Fruit fly (Drosophila melanogaster) whole organism, embryonic: ENCODE data around the gene CG33986.

Source experiments
- B-H1 ChIP-seq: fragments of 200-800 bp; sonication (Bioruptor generic); IDR thresholded peaks from 3 replicates; pipeline ENCODE4 v1.3.6; 2022; ENCODE audit warnings: missing biosample characterization, missing genetic modification characterization
- BEAF-32 ChIP-seq: fragments of 200-800 bp; sonication (Bioruptor generic); optimal IDR thresholded peaks from 3 replicates; lab custom pipeline; 2017; ENCODE audit warnings: missing biosample characterization, missing genetic modification characterization, mild to moderate bottlenecking, moderate library complexity, missing genetic modification reagents
- CG10209 ChIP-seq: fragments of 200-800 bp; sonication (Bioruptor generic); optimal IDR thresholded peaks from 3 replicates; lab custom pipeline; 2017; ENCODE audit warnings: missing biosample characterization, mild to moderate bottlenecking, missing genetic modification characterization, missing genetic modification reagents
- CG13624 ChIP-seq: fragments of 200-800 bp; sonication (Bioruptor generic); optimal IDR thresholded peaks from 2 replicates; lab custom pipeline; 2016; ENCODE audit warnings: missing biosample characterization, missing genetic modification characterization
- CG14441 ChIP-seq: fragments of 200-800 bp; sonication (Bioruptor generic); IDR thresholded peaks from 2 replicates; pipeline ENCODE4 v1.3.6; 2022; ENCODE audit warnings: missing biosample characterization, missing genetic modification characterization
- CG16815 ChIP-seq: fragments of 200-800 bp; sonication (Bioruptor generic); optimal IDR thresholded peaks from 3 replicates; lab custom pipeline; 2017; ENCODE audit warnings: missing biosample characterization, mild to moderate bottlenecking, missing genetic modification characterization
- CG18476 ChIP-seq: fragments of 200-800 bp; sonication (Bioruptor generic); optimal IDR thresholded peaks from 2 replicates; lab custom pipeline; 2016; ENCODE audit warnings: missing biosample characterization, mild to moderate bottlenecking, missing genetic modification characterization
- CG18619 ChIP-seq: fragments of 200-800 bp; sonication (Bioruptor generic); optimal IDR thresholded peaks from 3 replicates; lab custom pipeline; 2017; ENCODE audit warnings: missing biosample characterization, mild to moderate bottlenecking, missing genetic modification characterization
- CG31388 ChIP-seq: fragments of 200-800 bp; sonication (Bioruptor generic); optimal IDR thresholded peaks from 2 replicates; lab custom pipeline; 2016; ENCODE audit warnings: missing biosample characterization, missing genetic modification characterization
- CG33213 ChIP-seq: fragments of 200-800 bp; sonication (Bioruptor generic); optimal IDR thresholded peaks from 3 replicates; lab custom pipeline; 2016; ENCODE audit warnings: missing biosample characterization, missing genetic modification characterization
- CG3838 ChIP-seq: fragments of 200-800 bp; sonication (Bioruptor generic); optimal IDR thresholded peaks from 3 replicates; lab custom pipeline; 2016; ENCODE audit warnings: missing biosample characterization, missing genetic modification characterization
- CG42726 ChIP-seq: fragments of 200-800 bp; sonication (Bioruptor generic); IDR thresholded peaks from 2 replicates; pipeline ENCODE4 v1.3.6; 2022; ENCODE audit warnings: missing biosample characterization, missing genetic modification characterization; ENCODE audit not compliant: partially characterized antibody
- CG4328 ChIP-seq: fragments of 200-800 bp; sonication (Bioruptor generic); optimal IDR thresholded peaks from 3 replicates; lab custom pipeline; 2017; ENCODE audit warnings: missing biosample characterization, missing genetic modification reagents, missing genetic modification characterization
- CG4820 ChIP-seq: fragments of 200-800 bp; sonication (Bioruptor generic); optimal IDR thresholded peaks from 3 replicates; lab custom pipeline; 2016; ENCODE audit warnings: missing biosample characterization, missing genetic modification characterization
- CG6272 ChIP-seq: fragments of 200-800 bp; sonication (Bioruptor generic); IDR thresholded peaks from 2 replicates; pipeline ENCODE4 v1.3.6; 2022; ENCODE audit warnings: missing biosample characterization, missing genetic modification characterization
- CG6765 ChIP-seq: fragments of 200-800 bp; sonication (Bioruptor generic); optimal IDR thresholded peaks from 3 replicates; lab custom pipeline; 2017; ENCODE audit warnings: missing biosample characterization, mild to moderate bottlenecking, missing genetic modification characterization
- CG6791 ChIP-seq: fragments of 200-800 bp; sonication (Bioruptor generic); IDR thresholded peaks from 3 replicates; pipeline ENCODE4 v1.3.6; 2022; ENCODE audit warnings: missing biosample characterization, missing genetic modification characterization; ENCODE audit not compliant: partially characterized antibody
- D19B ChIP-seq: fragments of 200-800 bp; sonication (Bioruptor generic); optimal IDR thresholded peaks from 2 replicates; lab custom pipeline; 2017; ENCODE audit warnings: missing biosample characterization, mild to moderate bottlenecking, missing genetic modification characterization
- Dad ChIP-seq: fragments of 200-800 bp; sonication (Bioruptor generic); optimal IDR thresholded peaks from 3 replicates; lab custom pipeline; 2016; ENCODE audit warnings: missing biosample characterization, missing genetic modification characterization
- Fer1 ChIP-seq: fragments of 200-800 bp; sonication (Bioruptor generic); optimal IDR thresholded peaks from 2 replicates; lab custom pipeline; 2017; ENCODE audit warnings: missing biosample characterization, mild to moderate bottlenecking, missing genetic modification characterization
- Fer2 ChIP-seq: fragments of 200-800 bp; sonication (Bioruptor generic); optimal IDR thresholded peaks from 2 replicates; lab custom pipeline; 2018; ENCODE audit warnings: missing biosample characterization, mild to moderate bottlenecking, missing genetic modification characterization, moderate library complexity
- Hr78 ChIP-seq, 2 experiments: fragments of 200-800 bp in 1 of 2; fragments of >200 bp in 1 of 2; sonication (Bioruptor generic) in 1 of 2; optimal IDR thresholded peaks; 2 replicates each; lab custom pipeline; 2017 to 2019; ENCODE audit warnings: missing biosample characterization in 2 of 2, missing genetic modification characterization in 2 of 2, mild to moderate bottlenecking in 1 of 2, moderate library complexity in 1 of 2
- Lpt ChIP-seq: fragments of >200 bp; optimal IDR thresholded peaks from 2 replicates; lab custom pipeline; 2018; ENCODE audit warnings: missing biosample characterization, missing genetic modification characterization
- NK7.1 ChIP-seq: fragments of 200-800 bp; sonication (Bioruptor generic); optimal IDR thresholded peaks from 3 replicates; lab custom pipeline; 2016; ENCODE audit warnings: missing biosample characterization, missing genetic modification characterization
- Oaz ChIP-seq: fragments of 200-800 bp; sonication (Bioruptor generic); IDR thresholded peaks from 2 replicates; pipeline ENCODE4 v1.3.6; 2022; ENCODE audit warnings: missing biosample characterization, missing genetic modification characterization
- Scr ChIP-seq: fragments of 200-800 bp; sonication (Bioruptor generic); IDR thresholded peaks from 2 replicates; pipeline ENCODE4 v1.3.6; 2022; ENCODE audit warnings: missing biosample characterization, missing genetic modification characterization; ENCODE audit not compliant: partially characterized antibody
- Xbp1 ChIP-seq: fragments of 200-800 bp; sonication (Bioruptor generic); optimal IDR thresholded peaks from 3 replicates; lab custom pipeline; 2016; ENCODE audit warnings: missing biosample characterization, mild to moderate bottlenecking, missing genetic modification characterization
- YL-1 ChIP-seq: fragments of 200-800 bp; sonication (Bioruptor generic); optimal IDR thresholded peaks from 3 replicates; lab custom pipeline; 2017; ENCODE audit warnings: missing biosample characterization, mild to moderate bottlenecking, missing genetic modification characterization
- ac ChIP-seq: fragments of 200-800 bp; sonication (Bioruptor generic); optimal IDR thresholded peaks from 3 replicates; lab custom pipeline; 2017; ENCODE audit warnings: missing biosample characterization, mild to moderate bottlenecking, missing genetic modification characterization
- aop ChIP-seq: fragments of 200-800 bp; sonication (Bioruptor generic); IDR thresholded peaks from 2 replicates; pipeline ENCODE4 v1.3.6; 2022; ENCODE audit warnings: missing biosample characterization, missing genetic modification characterization
- bcd ChIP-seq: fragments of 200-800 bp; sonication (Bioruptor generic); optimal IDR thresholded peaks from 2 replicates; lab custom pipeline; 2017; ENCODE audit warnings: missing biosample characterization, mild to moderate bottlenecking, missing genetic modification characterization
- chm ChIP-seq: fragments of 200-800 bp; sonication (Bioruptor generic); IDR thresholded peaks from 2 replicates; pipeline ENCODE4 v1.3.6; 2022; ENCODE audit warnings: missing biosample characterization, missing genetic modification characterization
- crc ChIP-seq: fragments of 200-800 bp; sonication (Bioruptor generic); optimal IDR thresholded peaks from 2 replicates; lab custom pipeline; 2016; ENCODE audit warnings: missing biosample characterization, missing genetic modification characterization
- da ChIP-seq: fragments of 200-800 bp; sonication (Bioruptor generic); optimal IDR thresholded peaks from 2 replicates; lab custom pipeline; 2016; ENCODE audit warnings: missing biosample characterization, missing genetic modification characterization
- fd3F ChIP-seq: fragments of 200-800 bp; sonication (Bioruptor generic); optimal IDR thresholded peaks from 2 replicates; lab custom pipeline; 2018; ENCODE audit warnings: missing biosample characterization, mild to moderate bottlenecking, missing genetic modification characterization, moderate library complexity
- gcm2 ChIP-seq: fragments of 200-800 bp; sonication (Bioruptor generic); optimal IDR thresholded peaks from 2 replicates; lab custom pipeline; 2016; ENCODE audit warnings: missing biosample characterization, missing genetic modification characterization
- gt ChIP-seq: fragments of 200-800 bp; sonication (Bioruptor generic); IDR thresholded peaks from 2 replicates; pipeline ENCODE4 v1.3.6; 2022; ENCODE audit warnings: missing biosample characterization, missing genetic modification characterization
- hth ChIP-seq: fragments of >200 bp; optimal IDR thresholded peaks from 2 replicates; lab custom pipeline; 2017; ENCODE audit warnings: inconsistent platforms
- kay ChIP-seq: fragments of 200-800 bp; sonication (Bioruptor generic); optimal IDR thresholded peaks from 2 replicates; lab custom pipeline; 2016; ENCODE audit warnings: missing biosample characterization, missing genetic modification characterization
- nerfin-2 ChIP-seq: fragments of 200-800 bp; sonication (Bioruptor generic); IDR thresholded peaks from 2 replicates; pipeline ENCODE4 v1.3.6; 2022; ENCODE audit warnings: missing biosample characterization, missing genetic modification characterization; ENCODE audit not compliant: partially characterized antibody
- pnt ChIP-seq: fragments of 200-800 bp; sonication (Bioruptor generic); optimal IDR thresholded peaks from 3 replicates; lab custom pipeline; 2016; ENCODE audit warnings: missing biosample characterization, missing genetic modification characterization
- pum ChIP-seq: fragments of 200-800 bp; sonication (Bioruptor generic); optimal IDR thresholded peaks from 2 replicates; lab custom pipeline; 2016; ENCODE audit warnings: missing biosample characterization, missing genetic modification characterization
- sqz ChIP-seq: fragments of 200-800 bp; sonication (Bioruptor generic); optimal IDR thresholded peaks from 3 replicates; lab custom pipeline; 2018; ENCODE audit warnings: missing biosample characterization, mild to moderate bottlenecking, missing genetic modification characterization
- ssp ChIP-seq: fragments of 200-800 bp; sonication (Bioruptor generic); IDR thresholded peaks from 2 replicates; pipeline ENCODE4 v1.3.6; 2022; ENCODE audit warnings: missing biosample characterization, missing genetic modification characterization
- tio ChIP-seq: fragments of 200-800 bp; sonication (Bioruptor generic); optimal IDR thresholded peaks from 2 replicates; lab custom pipeline; 2017; ENCODE audit warnings: missing biosample characterization, missing genetic modification characterization, inconsistent platforms
- trem ChIP-seq: fragments of 200-800 bp; optimal IDR thresholded peaks from 3 replicates; lab custom pipeline; 2019; ENCODE audit warnings: missing biosample characterization, mild to moderate bottlenecking, missing genetic modification characterization, moderate library complexity
- tx ChIP-seq: fragments of 200-800 bp; sonication (Bioruptor generic); optimal IDR thresholded peaks from 2 replicates; lab custom pipeline; 2016; ENCODE audit warnings: missing biosample characterization, missing genetic modification characterization
- wdn ChIP-seq: fragments of 200-800 bp; sonication (Bioruptor generic); IDR thresholded peaks from 2 replicates; pipeline ENCODE4 v1.3.6; 2022; ENCODE audit warnings: missing biosample characterization, missing genetic modification characterization
- yki ChIP-seq: fragments of >200 bp; optimal IDR thresholded peaks from 3 replicates; lab custom pipeline; 2018
- z ChIP-seq: fragments of 200-800 bp; sonication (Bioruptor generic); IDR thresholded peaks from 3 replicates; pipeline ENCODE4 v1.3.6; 2022; ENCODE audit warnings: missing biosample characterization, missing genetic modification characterization
- zfh2 ChIP-seq: fragments of 200-800 bp; sonication (Bioruptor generic); optimal IDR thresholded peaks from 2 replicates; lab custom pipeline; 2016; ENCODE audit warnings: missing biosample characterization, missing genetic modification characterization

The CG33986 gene

dm6 chr3L:15533402-15534129, 8.5 kb upstream of the CG33986 start (continued):
- no peak for TF ChIP-seq z
- no peak for TF ChIP-seq kay (GFP tag; lab: Kevin White, UChicago)
- no peak for TF ChIP-seq gt (GFP tag; lab: Robert Waterston, UW)
- TF ChIP-seq pum, result peak; percentile 19
- TF ChIP-seq Fer2 (tag; lab: Kevin White, UChicago), result no peak
- no peak for TF ChIP-seq chm
- TF ChIP-seq tx (GFP tag; lab: Kevin White, UChicago), result no peak
- no peak for TF ChIP-seq YL-1 (GFP tag; lab: Kevin White, UChicago)
- TF ChIP-seq CG13624 (GFP tag; lab: Kevin White, UChicago), result peak; percentile 1
- no peak for TF ChIP-seq yki (lab: Kevin White, UChicago)
- TF ChIP-seq crc (GFP tag; lab: Kevin White, UChicago), result no peak
- no peak for TF ChIP-seq hth (lab: Kevin White, UChicago)
- TF ChIP-seq bcd, result peak; percentile 28
- TF ChIP-seq pnt (GFP tag; lab: Kevin White, UChicago), result peak; percentile 12
- no peak for TF ChIP-seq Scr (GFP tag; lab: Robert Waterston, UW)
- TF ChIP-seq ac (GFP tag; lab: Kevin White, UChicago), result no peak
- TF ChIP-seq CG6791 (GFP tag; lab: Robert Waterston, UW), result no peak
- no peak for TF ChIP-seq BEAF-32 (GFP tag; lab: Kevin White, UChicago)
- no peak for TF ChIP-seq fd3F
- TF ChIP-seq B-H1 (GFP tag; lab: Robert Waterston, UW), result no peak
- peak; percentile 49; the same call in 1 of the 2 replicates for TF ChIP-seq CG14441 (GFP tag; lab: Robert Waterston, UW)
- TF ChIP-seq ssp, result no peak
- no peak for TF ChIP-seq CG18619 (GFP tag; lab: Kevin White, UChicago)
- TF ChIP-seq Xbp1 (GFP tag; lab: Kevin White, UChicago), result peak; percentile 42
- TF ChIP-seq CG3838 (GFP tag; lab: Kevin White, UChicago), result no peak
- no peak for TF ChIP-seq NK7.1 (GFP tag; lab: Kevin White, UChicago)
- no peak for TF ChIP-seq aop (GFP tag; lab: Robert Waterston, UW)
- peak; percentile 23 for TF ChIP-seq Fer1 (GFP tag; lab: Kevin White, UChicago)
- peak; percentile 11 for TF ChIP-seq D19B
- TF ChIP-seq tio (GFP tag; lab: Kevin White, UChicago), result no peak
- peak; percentile 10 for TF ChIP-seq CG31388
- TF ChIP-seq CG6765 (GFP tag; lab: Kevin White, UChicago), result no peak
- no peak for TF ChIP-seq da
- TF ChIP-seq trem (tag; lab: Kevin White, UChicago), result peak; percentile 8
- no peak for TF ChIP-seq CG42726 (GFP tag; lab: Robert Waterston, UW)
- no peak for TF ChIP-seq nerfin-2 (GFP tag; lab: Robert Waterston, UW)
- no peak for TF ChIP-seq CG6272 (GFP tag; lab: Robert Waterston, UW)
- TF ChIP-seq zfh2 (GFP tag; lab: Kevin White, UChicago), result peak; percentile 50
- peak; percentile 12 for TF ChIP-seq CG4328 (GFP tag; lab: Kevin White, UChicago)
- no peak for TF ChIP-seq wdn
- no peak for TF ChIP-seq Hr78 (GFP tag; optimal IDR thresholded peaks at IDR 0.05; lab: Kevin White, UChicago)
- TF ChIP-seq Lpt (GFP tag; lab: Kevin White, UChicago), result no peak
- no peak for TF ChIP-seq Dad (GFP tag; lab: Kevin White, UChicago)
- TF ChIP-seq gcm2, result no peak
- TF ChIP-seq CG16815 (GFP tag; lab: Kevin White, UChicago), result no peak
- no peak for TF ChIP-seq sqz (GFP tag; lab: Kevin White, UChicago)
- no peak for TF ChIP-seq CG18476 (GFP tag; lab: Kevin White, UChicago)
- TF ChIP-seq Oaz (GFP tag; lab: Robert Waterston, UW), result no peak
- peak; percentile 20 for TF ChIP-seq CG10209
- no peak for TF ChIP-seq CG33213 (GFP tag; lab: Kevin White, UChicago)
- no peak for TF ChIP-seq CG4820 (GFP tag; lab: Kevin White, UChicago)
